Worm (Caenorhabditis elegans) whole organism, L3 larva: ENCODE data around the gene rps-18.

Experiments
- R02D3.7 ChIP-seq: fragments of 150-350 bp; optimal IDR thresholded peaks from 2 replicates; lab custom pipeline; 2014; ENCODE audit warnings: missing biosample characterization, missing genetic modification characterization
- aly-2 ChIP-seq: fragments of 150-350 bp; optimal IDR thresholded peaks from 2 replicates; lab custom pipeline; 2014; ENCODE audit warnings: missing biosample characterization, missing genetic modification characterization
- ama-1 ChIP-seq: fragments of 150-350 bp; optimal IDR thresholded peaks from 2 replicates; lab custom pipeline; 2018
- ceh-16 ChIP-seq: sonication (generic microtip); optimal IDR thresholded peaks from 2 replicates; lab custom pipeline; 2017; ENCODE audit warnings: missing biosample characterization, missing genetic modification characterization
- ceh-28 ChIP-seq: fragments of 150-350 bp; optimal IDR thresholded peaks from 2 replicates; lab custom pipeline; 2014; ENCODE audit warnings: missing biosample characterization, missing genetic modification reagents, missing genetic modification characterization
- ceh-82 ChIP-seq: fragments of 150-350 bp; optimal IDR thresholded peaks from 2 replicates; lab custom pipeline; 2014; ENCODE audit warnings: missing biosample characterization, missing genetic modification characterization
- ceh-9 ChIP-seq: sonication (generic microtip); optimal IDR thresholded peaks from 2 replicates; lab custom pipeline; 2018; ENCODE audit warnings: missing biosample characterization, missing genetic modification characterization
- daf-12 ChIP-seq: fragments of 150-350 bp; optimal IDR thresholded peaks from 2 replicates; lab custom pipeline; 2014; ENCODE audit warnings: missing biosample characterization, missing genetic modification reagents, missing genetic modification characterization
- egl-27 ChIP-seq: sonication (generic microtip); optimal IDR thresholded peaks from 4 replicates; lab custom pipeline; 2017; ENCODE audit warnings: missing biosample characterization, missing genetic modification reagents, missing genetic modification characterization
- egl-5 ChIP-seq: fragments of 150-350 bp; optimal IDR thresholded peaks from 2 replicates; lab custom pipeline; 2017; ENCODE audit warnings: missing biosample characterization, missing genetic modification reagents, missing genetic modification characterization, inconsistent platforms
- elt-1 ChIP-seq: fragments of 150-350 bp; optimal IDR thresholded peaks from 2 replicates; lab custom pipeline; 2014; ENCODE audit warnings: missing biosample characterization, missing genetic modification characterization
- elt-2 ChIP-seq: sonication (generic microtip); optimal IDR thresholded peaks from 2 replicates; lab custom pipeline; 2016; ENCODE audit warnings: missing genetic modification reagents, mild to moderate bottlenecking, missing genetic modification characterization, missing compliant biosample characterization
- elt-3 ChIP-seq, 3 experiments: fragments of 150-350 bp in 1 of 3; sonication (generic microtip) in 2 of 3; optimal IDR thresholded peaks; 2 replicates in 2 of 3; 4 replicates in 1 of 3; lab custom pipeline; 2014 to 2017; ENCODE audit warnings: missing biosample characterization in 3 of 3, missing genetic modification characterization in 3 of 3
- fkh-10 ChIP-seq: sonication (generic microtip); optimal IDR thresholded peaks from 2 replicates; lab custom pipeline; 2017; ENCODE audit warnings: missing biosample characterization, missing genetic modification reagents, missing genetic modification characterization
- fkh-2 ChIP-seq: fragments of 150-350 bp; optimal IDR thresholded peaks from 2 replicates; lab custom pipeline; 2014; ENCODE audit warnings: missing biosample characterization, missing genetic modification reagents, missing genetic modification characterization
- hmg-11 ChIP-seq: sonication (generic microtip); optimal IDR thresholded peaks from 2 replicates; lab custom pipeline; 2016; ENCODE audit warnings: missing genetic modification characterization, missing compliant biosample characterization
- jun-1 ChIP-seq: fragments of 150-350 bp; optimal IDR thresholded peaks from 2 replicates; lab custom pipeline; 2014; ENCODE audit warnings: missing biosample characterization, missing genetic modification reagents, missing genetic modification characterization
- lin-15B ChIP-seq: fragments of 150-350 bp; optimal IDR thresholded peaks from 2 replicates; lab custom pipeline; 2014; ENCODE audit warnings: missing biosample characterization, missing genetic modification characterization
- lin-39 ChIP-seq: fragments of 150-350 bp; optimal IDR thresholded peaks from 2 replicates; lab custom pipeline; 2018; ENCODE audit warnings: missing biosample characterization, missing genetic modification reagents, missing genetic modification characterization
- lsy-12 ChIP-seq: sonication (generic microtip); optimal IDR thresholded peaks from 2 replicates; lab custom pipeline; 2016; ENCODE audit warnings: mild to moderate bottlenecking, missing genetic modification characterization, missing compliant biosample characterization
- mdl-1 ChIP-seq: fragments of 150-350 bp; optimal IDR thresholded peaks from 2 replicates; lab custom pipeline; 2014; ENCODE audit warnings: missing biosample characterization, missing genetic modification characterization
- mml-1 ChIP-seq: fragments of 150-350 bp; sonication (generic microtip); optimal IDR thresholded peaks from 3 replicates; lab custom pipeline; 2014; ENCODE audit warnings: missing biosample characterization, missing genetic modification characterization
- nfya-1 ChIP-seq: sonication (generic microtip); optimal IDR thresholded peaks from 2 replicates; lab custom pipeline; 2017; ENCODE audit warnings: missing genetic modification characterization, mild to moderate bottlenecking, missing compliant biosample characterization, antibody characterized with exemption, moderate library complexity; ENCODE audit not compliant: insufficient read depth
- nhr-12 ChIP-seq: fragments of 150-350 bp; optimal IDR thresholded peaks from 2 replicates; lab custom pipeline; 2014; ENCODE audit warnings: missing biosample characterization, missing genetic modification characterization
- nhr-23 ChIP-seq: fragments of 150-350 bp; optimal IDR thresholded peaks from 2 replicates; lab custom pipeline; 2014; ENCODE audit warnings: missing biosample characterization, missing genetic modification reagents, missing genetic modification characterization
- nhr-237 ChIP-seq: fragments of 150-350 bp; optimal IDR thresholded peaks from 2 replicates; lab custom pipeline; 2014; ENCODE audit warnings: missing biosample characterization, missing genetic modification characterization
- nhr-25 ChIP-seq: sonication (generic microtip); optimal IDR thresholded peaks from 2 replicates; lab custom pipeline; 2017; ENCODE audit warnings: missing biosample characterization, missing genetic modification characterization
- nhr-28 ChIP-seq: fragments of 150-350 bp; optimal IDR thresholded peaks from 2 replicates; lab custom pipeline; 2014; ENCODE audit warnings: missing biosample characterization, missing genetic modification characterization
- nhr-43 ChIP-seq: sonication (generic microtip); optimal IDR thresholded peaks from 2 replicates; lab custom pipeline; 2016; ENCODE audit warnings: mild to moderate bottlenecking, missing genetic modification characterization, missing compliant biosample characterization; ENCODE audit not compliant: poor library complexity, severe bottlenecking
- nhr-76 ChIP-seq: fragments of 150-350 bp; sonication (generic microtip); optimal IDR thresholded peaks from 5 replicates; lab custom pipeline; 2014; ENCODE audit warnings: missing biosample characterization, missing genetic modification characterization
- nhr-77 ChIP-seq: fragments of 150-350 bp; optimal IDR thresholded peaks from 2 replicates; lab custom pipeline; 2014; ENCODE audit warnings: missing biosample characterization, missing genetic modification characterization
- pha-4 ChIP-seq: fragments of 150-350 bp; optimal IDR thresholded peaks from 2 replicates; lab custom pipeline; 2014; ENCODE audit warnings: missing biosample characterization, missing genetic modification reagents, missing genetic modification characterization
- sea-2 ChIP-seq: fragments of 150-350 bp; sonication (generic microtip); optimal IDR thresholded peaks from 4 replicates; lab custom pipeline; 2014; ENCODE audit warnings: missing biosample characterization, missing genetic modification reagents, missing genetic modification characterization
- skn-1 ChIP-seq: fragments of 150-350 bp; optimal IDR thresholded peaks from 2 replicates; lab custom pipeline; 2014; ENCODE audit warnings: missing biosample characterization, missing genetic modification characterization
- snpc-4 ChIP-seq: fragments of 150-350 bp; optimal IDR thresholded peaks from 2 replicates; lab custom pipeline; 2014; ENCODE audit warnings: missing biosample characterization, missing genetic modification characterization
- tbx-2 ChIP-seq: sonication (generic microtip); optimal IDR thresholded peaks from 2 replicates; lab custom pipeline; 2016; ENCODE audit warnings: mild to moderate bottlenecking, missing genetic modification characterization, missing compliant biosample characterization
- zag-1 ChIP-seq: fragments of 150-350 bp; optimal IDR thresholded peaks from 2 replicates; lab custom pipeline; 2014; ENCODE audit warnings: missing biosample characterization, missing genetic modification characterization
- ztf-11 ChIP-seq: fragments of 150-350 bp; optimal IDR thresholded peaks from 2 replicates; lab custom pipeline; 2014; ENCODE audit warnings: missing biosample characterization, missing genetic modification characterization

rps-18 gene

ce11 chrIV:14824201-14824600 lies 1.3 kb upstream of the rps-18 start:
- TF ChIP-seq fkh-2 (tag; lab: Kevin White, UChicago) (no peak), ceh-16 (no peak), nhr-237 (tag; lab: Kevin White, UChicago) (no peak), mdl-1 (tag; lab: Kevin White, UChicago) (no peak), tbx-2 (tag; lab: Kevin White, UChicago) (no peak), nhr-76 (tag; lab: Kevin White, UChicago) (no peak), mml-1 (tag; lab: Kevin White, UChicago) (no peak), nfya-1 (no peak), snpc-4 (tag; lab: Kevin White, UChicago) (no peak), nhr-28 (tag; lab: Kevin White, UChicago) (no peak), jun-1 (tag; lab: Kevin White, UChicago) (no peak), nhr-77 (tag; lab: Kevin White, UChicago) (no peak), ceh-82 (tag; lab: Kevin White, UChicago) (no peak), ama-1 (lab: Kevin White, UChicago) (no peak), ceh-28 (tag; lab: Kevin White, UChicago) (no peak), nhr-23 (tag; lab: Kevin White, UChicago) (no peak), aly-2 (tag; lab: Kevin White, UChicago) (no peak), fkh-10 (no peak), elt-1 (tag; lab: Kevin White, UChicago) (no peak), nhr-12 (tag; lab: Kevin White, UChicago) (no peak)

ce11 chrIV:14824878-14825352 lies 564 bp upstream of the rps-18 start, which contains the start of gene sec-61.A:
Gene sec-61.A (minus strand): TSS chrIV:14825264.
- TF ChIP-seq nhr-25 (tag; lab: Kevin White, UChicago) (peak; percentile 65), fkh-10 (peak; percentile 32), nhr-43 (peak; percentile 40), mdl-1 (tag; lab: Kevin White, UChicago) (peak; percentile 21), ceh-28 (tag; lab: Kevin White, UChicago) (peak; percentile 41), fkh-2 (tag; lab: Kevin White, UChicago) (no peak), sea-2 (GFP tag; lab: Kevin White, UChicago) (no peak), snpc-4 (tag; lab: Kevin White, UChicago) (peak; percentile 75), ztf-11 (tag; lab: Kevin White, UChicago) (no peak), daf-12 (tag; lab: Kevin White, UChicago) (no peak), ceh-9 (tag; lab: Kevin White, UChicago) (no peak), skn-1 (tag; lab: Kevin White, UChicago) (peak; percentile 65), pha-4 (tag; lab: Kevin White, UChicago) (peak; percentile 49), tbx-2 (tag; lab: Kevin White, UChicago) (peak; percentile 41), nhr-12 (tag; lab: Kevin White, UChicago) (no peak), egl-27 (tag; lab: Kevin White, UChicago) (no peak), lin-15B (peak; percentile 71), lsy-12 (tag; lab: Kevin White, UChicago) (peak; percentile 79), lin-39 (tag; lab: Kevin White, UChicago) (peak; percentile 64), R02D3.7 (tag; lab: Kevin White, UChicago) (peak; percentile 48), zag-1 (tag; lab: Kevin White, UChicago) (peak; percentile 53), nfya-1 (peak; percentile 89), egl-5 (tag; lab: Kevin White, UChicago) (no peak), ceh-82 (tag; lab: Kevin White, UChicago) (peak; percentile 53), jun-1 (tag; lab: Kevin White, UChicago) (peak; percentile 69), nhr-23 (tag; lab: Kevin White, UChicago) (peak; percentile 49), nhr-28 (tag; lab: Kevin White, UChicago) (no peak), elt-3 (tag; optimal IDR thresholded peaks at IDR 0.05; lab: Kevin White, UChicago) (peak in 1 of 3 experiments; percentile 64), elt-2 (tag; lab: Kevin White, UChicago) (peak; percentile 61), hmg-11 (tag; lab: Kevin White, UChicago) (peak; percentile 88)
